Worm (Caenorhabditis elegans): ENCODE data around the gene F01F1.11.

F01F1.11 gene

ce11 chrIII:5871760-5872159 is at the start of gene F01F1.11, which contains the start of gene F01F1.3:
Gene F01F1.11 (minus strand): TSS chrIII:5871877.
Gene F01F1.3 (plus strand): TSS chrIII:5871938.
- no peak for TF ChIP-seq ceh-9 (tag; optimal IDR thresholded peaks at IDR 0.05)
- no peak for TF ChIP-seq tbx-2 (tag; optimal IDR thresholded peaks at IDR 0.05)
- TF ChIP-seq nhr-11 (tag; optimal IDR thresholded peaks at IDR 0.05) = no peak
- no peak for TF ChIP-seq nhr-76 (tag; optimal IDR thresholded peaks at IDR 0.05)
- peak; percentile 85 for TF ChIP-seq nhr-43 (tag; optimal IDR thresholded peaks at IDR 0.05; ENCODE audit: poor library complexity, severe bottlenecking)
- TF ChIP-seq R02D3.7 (tag; optimal IDR thresholded peaks at IDR 0.05) = peak; percentile 67
- TF ChIP-seq pha-4 (tag; optimal IDR thresholded peaks at IDR 0.05) = peak; percentile 91
- TF ChIP-seq elt-2 (tag; optimal IDR thresholded peaks at IDR 0.05) = peak; percentile 13
- peak; percentile 69 for TF ChIP-seq lin-15B (tag; optimal IDR thresholded peaks at IDR 0.05)
- no peak for TF ChIP-seq elt-3 (tag; optimal IDR thresholded peaks at IDR 0.05)
- no peak for TF ChIP-seq ama-1 (optimal IDR thresholded peaks at IDR 0.05)
- peak; percentile 3 for TF ChIP-seq hmg-11 (tag; optimal IDR thresholded peaks at IDR 0.05)
- TF ChIP-seq nhr-28 (tag; optimal IDR thresholded peaks at IDR 0.05) = no peak
- TF ChIP-seq ceh-28 (tag; optimal IDR thresholded peaks at IDR 0.05) = peak; percentile 22
- TF ChIP-seq egl-5 (tag; optimal IDR thresholded peaks at IDR 0.05) = no peak
- TF ChIP-seq mdl-1 (tag; optimal IDR thresholded peaks at IDR 0.05) = no peak
- peak; percentile 73 for TF ChIP-seq lsy-12 (tag; optimal IDR thresholded peaks at IDR 0.05)
- no peak for TF ChIP-seq daf-12 (tag; optimal IDR thresholded peaks at IDR 0.05)
- TF ChIP-seq egl-27 (tag; optimal IDR thresholded peaks at IDR 0.05) = no peak
- peak; percentile 62 for TF ChIP-seq nhr-25 (tag; optimal IDR thresholded peaks at IDR 0.05)
- TF ChIP-seq mml-1 (tag; optimal IDR thresholded peaks at IDR 0.05) = no peak
- no peak for TF ChIP-seq unc-39 (tag; optimal IDR thresholded peaks at IDR 0.05)
- TF ChIP-seq nhr-77 (tag; optimal IDR thresholded peaks at IDR 0.05) = no peak
- TF ChIP-seq sea-2 (GFP tag; optimal IDR thresholded peaks at IDR 0.05) = no peak
- no peak for TF ChIP-seq ztf-4 (tag; optimal IDR thresholded peaks at IDR 0.05)
- TF ChIP-seq nfya-1 (tag; optimal IDR thresholded peaks at IDR 0.05; ENCODE audit: insufficient read depth) = peak; percentile 80
- peak; percentile 28 for TF ChIP-seq pqm-1 (tag; optimal IDR thresholded peaks at IDR 0.05)
- TF ChIP-seq nhr-237 (tag; optimal IDR thresholded peaks at IDR 0.05) = no peak
- TF ChIP-seq fos-1 (tag; optimal IDR thresholded peaks at IDR 0.05) = no peak
- TF ChIP-seq nhr-12 (tag; optimal IDR thresholded peaks at IDR 0.05) = no peak
- TF ChIP-seq aly-2 (tag; optimal IDR thresholded peaks at IDR 0.05) = no peak
- peak; percentile 84 for TF ChIP-seq nhr-23 (tag; optimal IDR thresholded peaks at IDR 0.05)
- TF ChIP-seq nhr-67 (tag; optimal IDR thresholded peaks at IDR 0.05) = no peak
- peak; percentile 26 for TF ChIP-seq lin-39 (tag; optimal IDR thresholded peaks at IDR 0.05)
- peak; percentile 32 for TF ChIP-seq snpc-4 (tag; optimal IDR thresholded peaks at IDR 0.05)
- TF ChIP-seq ZK546.5 (tag; optimal IDR thresholded peaks at IDR 0.05) = no peak
- TF ChIP-seq ceh-82 (tag; optimal IDR thresholded peaks at IDR 0.05) = no peak
- no peak for TF ChIP-seq ztf-11 (tag; optimal IDR thresholded peaks at IDR 0.05)
- TF ChIP-seq zag-1 (tag; optimal IDR thresholded peaks at IDR 0.05) = no peak
- no peak for TF ChIP-seq skn-1 (tag; optimal IDR thresholded peaks at IDR 0.05)
- TF ChIP-seq jun-1 (tag; optimal IDR thresholded peaks at IDR 0.05) = peak; percentile 3
- no peak for TF ChIP-seq fkh-10 (GFP tag; optimal IDR thresholded peaks at IDR 0.05)
- TF ChIP-seq unc-62 (GFP tag; optimal IDR thresholded peaks at IDR 0.05) = no peak
- no peak for TF ChIP-seq fkh-2 (tag; optimal IDR thresholded peaks at IDR 0.05)
- TF ChIP-seq elt-1 (tag; optimal IDR thresholded peaks at IDR 0.05) = no peak
- TF ChIP-seq ceh-16 (tag; optimal IDR thresholded peaks at IDR 0.05) = no peak
- no peak for TF ChIP-seq eor-1 (tag; optimal IDR thresholded peaks at IDR 0.05)
